Worm (Caenorhabditis elegans) whole organism, early embryonic: ENCODE results near the gene F48G7.9.

Source experiments
- B0310.2 ChIP-seq: sonication (generic microtip); optimal IDR thresholded peaks from 2 replicates; lab custom pipeline; 2016; ENCODE audit warnings: mild to moderate bottlenecking, missing genetic modification characterization, missing compliant biosample characterization
- F13C5.2 ChIP-seq: sonication (generic microtip); optimal IDR thresholded peaks from 2 replicates; lab custom pipeline; 2017; ENCODE audit warnings: mild to moderate bottlenecking, missing genetic modification characterization, inconsistent platforms, missing compliant biosample characterization
- aly-1 ChIP-seq: sonication (generic microtip); optimal IDR thresholded peaks from 2 replicates; lab custom pipeline; 2016; ENCODE audit warnings: missing genetic modification characterization, missing compliant biosample characterization
- ama-1 ChIP-seq: fragments of 150-350 bp; optimal IDR thresholded peaks from 2 replicates; lab custom pipeline; 2014
- ceh-13 ChIP-seq: fragments of 200-800 bp; sonication (Bioruptor generic); optimal IDR thresholded peaks from 2 replicates; lab custom pipeline; 2018; ENCODE audit warnings: mild to moderate bottlenecking, missing genetic modification characterization, missing compliant biosample characterization
- ceh-36 ChIP-seq: sonication (generic microtip); optimal IDR thresholded peaks from 2 replicates; lab custom pipeline; 2016; ENCODE audit warnings: missing genetic modification characterization, inconsistent platforms, missing compliant biosample characterization
- ets-7 ChIP-seq: sonication (generic microtip); optimal IDR thresholded peaks from 2 replicates; lab custom pipeline; 2016; ENCODE audit warnings: missing genotype, missing genetic modification characterization, missing compliant biosample characterization
- flt-1 ChIP-seq: fragments of 200-800 bp; sonication (Bioruptor generic); IDR thresholded peaks from 2 replicates; pipeline ENCODE4 v1.3.6; 2022; ENCODE audit warnings: missing genetic modification characterization, missing compliant biosample characterization
- hmbx-1 ChIP-seq: sonication (generic microtip); optimal IDR thresholded peaks from 2 replicates; lab custom pipeline; 2016; ENCODE audit warnings: mild to moderate bottlenecking, missing genetic modification characterization, missing compliant biosample characterization
- hmg-4 ChIP-seq: fragments of 200-800 bp; sonication (Bioruptor generic); optimal IDR thresholded peaks from 2 replicates; lab custom pipeline; 2018; ENCODE audit warnings: mild to moderate bottlenecking, missing genetic modification characterization, missing compliant biosample characterization
- hnd-1 ChIP-seq: sonication (generic microtip); optimal IDR thresholded peaks from 2 replicates; lab custom pipeline; 2016; ENCODE audit warnings: missing genetic modification characterization, missing compliant biosample characterization
- pes-1 ChIP-seq: fragments of 200-800 bp; sonication (Bioruptor generic); IDR thresholded peaks from 2 replicates; pipeline ENCODE4 v1.3.6; 2022; ENCODE audit warnings: missing genetic modification reagents, missing genetic modification characterization, missing compliant biosample characterization
- scrt-1 ChIP-seq: fragments of 200-800 bp; sonication (Bioruptor generic); IDR thresholded peaks from 2 replicates; pipeline ENCODE4 v1.3.6; 2022; ENCODE audit warnings: missing genetic modification characterization, missing compliant biosample characterization
- sea-1 ChIP-seq: fragments of 200-800 bp; sonication (Bioruptor generic); conservative IDR thresholded peaks from 2 replicates; pipeline ENCODE4 v1.3.6; 2022; ENCODE audit warnings: missing genetic modification characterization, missing compliant biosample characterization
- tbx-11 ChIP-seq: fragments of 200-800 bp; sonication (Bioruptor generic); IDR thresholded peaks from 2 replicates; pipeline ENCODE4 v1.3.6; 2022; ENCODE audit warnings: missing genetic modification characterization, missing compliant biosample characterization
- tbx-37 ChIP-seq: fragments of 200-800 bp; sonication (Bioruptor generic); conservative IDR thresholded peaks from 2 replicates; pipeline ENCODE4 v1.3.6; 2022; ENCODE audit warnings: missing genetic modification reagents, missing genetic modification characterization, missing compliant biosample characterization
- tra-4 ChIP-seq: sonication (generic microtip); optimal IDR thresholded peaks from 2 replicates; lab custom pipeline; 2017; ENCODE audit warnings: missing genetic modification characterization, missing compliant biosample characterization

Gene F48G7.9

DNA sequence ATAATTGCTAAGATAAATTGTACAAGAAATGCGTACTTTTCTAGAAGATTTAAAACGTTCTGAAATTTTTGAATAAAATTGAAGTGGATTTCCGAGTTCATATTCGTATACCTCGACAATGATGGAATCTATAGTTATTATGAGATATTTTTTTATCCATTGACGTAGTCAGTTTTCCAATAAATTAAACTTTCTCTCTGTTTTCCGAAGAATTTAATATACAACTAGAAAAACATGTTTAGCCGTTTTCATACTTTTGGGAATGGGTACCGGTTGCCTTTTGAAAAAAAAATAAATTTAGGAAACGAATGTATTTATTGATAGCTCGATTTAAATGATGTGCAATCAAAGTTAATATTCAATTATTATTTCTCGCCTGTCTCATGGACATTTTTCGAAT, 19.6 kb downstream of the F48G7.9 start, which contains the start of gene srw-109:
srw-109 (minus strand) TSS at position 101 of the 400 bp plus-strand sequence.
- TF ChIP-seq tra-4 (tag; lab: Kevin White, UChicago) (no peak), hmg-4 (GFP tag; lab: Kevin White, UChicago) (no peak), tbx-37 (GFP tag; lab: Robert Waterston, UW) (no peak), hmbx-1 (tag; lab: Kevin White, UChicago) (no peak), F13C5.2 (no peak)

DNA sequence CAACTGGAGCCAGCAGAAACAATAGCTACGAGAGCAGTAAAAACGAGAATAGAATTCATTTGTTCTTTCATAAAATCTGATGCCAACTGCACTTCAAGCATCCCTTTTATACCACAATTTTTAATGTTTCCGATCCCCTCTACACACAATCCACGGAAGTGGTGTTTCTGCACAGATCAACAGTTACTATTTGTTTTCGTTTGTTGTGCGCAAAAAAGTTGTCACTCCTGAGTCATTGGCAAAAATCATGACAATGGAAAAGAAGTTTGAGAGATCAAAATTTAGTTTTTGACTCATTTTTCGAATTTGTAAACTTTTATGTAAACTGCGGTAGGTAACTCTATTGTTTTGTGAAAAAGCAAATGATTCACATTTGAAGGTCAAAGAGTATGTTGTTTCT, 24.3 kb downstream of the F48G7.9 start, which contains the start of gene srlf-37:
srlf-37 (minus strand) TSS at position 101 of the 400 bp plus-strand sequence.
- TF ChIP-seq ceh-36 = no peak
- no peak for TF ChIP-seq ets-7
- no peak for TF ChIP-seq scrt-1
- TF ChIP-seq hmbx-1 (tag; lab: Kevin White, UChicago) = no peak
- no peak for TF ChIP-seq F13C5.2
- TF ChIP-seq flt-1 (GFP tag; lab: Robert Waterston, UW) = no peak
- TF ChIP-seq B0310.2 (tag; lab: Kevin White, UChicago) = no peak
- TF ChIP-seq tra-4 (tag; lab: Kevin White, UChicago) = no peak
- TF ChIP-seq pes-1 (GFP tag; lab: Robert Waterston, UW) = no peak
- no peak for TF ChIP-seq ceh-13 (GFP tag; lab: Kevin White, UChicago)
- no peak for TF ChIP-seq aly-1 (tag; lab: Kevin White, UChicago)
- TF ChIP-seq hnd-1 = no peak
- TF ChIP-seq tbx-11 (GFP tag; lab: Robert Waterston, UW) = no peak
- TF ChIP-seq hmg-4 (GFP tag; lab: Kevin White, UChicago) = no peak

DNA sequence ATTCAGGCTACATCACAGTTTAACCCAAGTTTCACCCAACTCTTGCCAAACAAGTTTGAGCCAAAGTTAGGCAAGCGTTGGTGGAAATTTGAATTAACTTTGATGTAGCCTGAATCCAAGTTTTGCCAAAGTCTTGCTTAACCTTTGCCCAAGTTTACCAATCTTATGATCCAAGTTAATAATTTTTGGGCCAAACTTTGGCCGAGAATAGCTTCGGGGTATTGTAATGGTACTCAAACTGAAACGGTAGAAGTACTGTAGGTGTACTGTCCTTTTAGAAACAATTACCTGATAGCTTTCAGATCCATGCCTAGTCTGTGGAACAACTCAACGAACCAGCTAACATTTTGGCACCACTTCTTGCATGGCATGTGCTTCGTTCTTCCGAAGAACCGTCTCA, 28.2 kb downstream of the F48G7.9 start, which contains the start of gene nhr-251:
nhr-251 (plus strand) TSS at position 301 of the 400 bp plus-strand sequence.
- TF ChIP-seq ceh-13 (GFP tag; lab: Kevin White, UChicago) = no peak
- TF ChIP-seq F13C5.2 = no peak
- TF ChIP-seq B0310.2 (tag; lab: Kevin White, UChicago) = no peak
- no peak for TF ChIP-seq hmg-4 (GFP tag; lab: Kevin White, UChicago)
- no peak for TF ChIP-seq tra-4 (tag; lab: Kevin White, UChicago)
- no peak for TF ChIP-seq tbx-37 (GFP tag; lab: Robert Waterston, UW)
- TF ChIP-seq hmbx-1 (tag; lab: Kevin White, UChicago) = no peak
- no peak for TF ChIP-seq scrt-1
- TF ChIP-seq aly-1 (tag; lab: Kevin White, UChicago) = no peak
- TF ChIP-seq flt-1 (GFP tag; lab: Robert Waterston, UW) = no peak
- TF ChIP-seq hnd-1 = no peak
- TF ChIP-seq ama-1 = no peak
- TF ChIP-seq ceh-36 = no peak
- no peak for TF ChIP-seq pes-1 (GFP tag; lab: Robert Waterston, UW)
- TF ChIP-seq sea-1 = no peak
- no peak for TF ChIP-seq ets-7
- TF ChIP-seq tbx-11 (GFP tag; lab: Robert Waterston, UW) = no peak

DNA sequence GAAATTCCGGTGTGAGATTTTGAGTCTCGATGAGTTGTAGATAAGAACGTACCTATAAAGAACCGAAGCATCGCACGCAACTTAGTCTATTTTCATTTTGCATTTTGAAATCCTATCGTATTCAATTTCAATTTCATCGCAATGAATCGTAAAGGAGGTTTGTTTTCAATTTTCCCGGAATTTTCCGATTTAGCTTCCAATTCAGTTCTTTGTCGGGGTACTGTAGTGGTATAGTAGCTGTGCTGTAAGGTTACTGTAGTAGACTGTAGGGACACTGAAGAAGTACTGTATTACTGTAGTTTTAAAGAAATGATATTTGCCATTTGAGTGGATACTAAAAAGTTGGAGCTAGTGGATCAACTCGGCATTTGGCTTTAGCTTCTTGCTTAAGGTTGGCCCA, 28.6 kb downstream of the F48G7.9 start:
- TF ChIP-seq pes-1 (GFP tag; lab: Robert Waterston, UW) (no peak), sea-1 (no peak), F13C5.2 (no peak), tbx-37 (GFP tag; lab: Robert Waterston, UW) (no peak), hnd-1 (no peak), hmbx-1 (tag; lab: Kevin White, UChicago) (no peak), flt-1 (GFP tag; lab: Robert Waterston, UW) (no peak), tra-4 (tag; lab: Kevin White, UChicago) (no peak), ets-7 (no peak), ama-1 (no peak), ceh-36 (no peak), tbx-11 (GFP tag; lab: Robert Waterston, UW) (no peak), aly-1 (tag; lab: Kevin White, UChicago) (no peak), hmg-4 (GFP tag; lab: Kevin White, UChicago) (no peak)

DNA sequence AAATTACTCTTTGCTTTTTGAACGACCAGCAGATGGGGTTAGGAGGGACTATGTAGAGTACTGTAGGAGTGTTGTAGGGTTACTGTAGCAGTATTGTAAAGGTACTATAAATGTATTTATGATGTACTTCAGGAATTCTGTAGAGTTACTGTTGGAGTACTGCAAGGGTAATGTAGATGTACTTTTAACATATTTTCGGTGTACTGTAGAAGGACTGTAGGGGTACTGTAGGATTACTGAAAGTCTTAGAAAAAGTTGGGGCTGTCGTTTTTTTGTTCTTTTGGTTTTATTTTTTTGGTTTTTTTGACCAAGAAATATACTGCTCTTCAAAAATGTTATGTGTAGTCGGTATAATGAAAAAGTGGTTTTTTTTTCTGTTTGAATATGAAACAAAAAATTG, 29.8 kb downstream of the F48G7.9 start:
- no peak for TF ChIP-seq hmbx-1 (tag; lab: Kevin White, UChicago)
- no peak for TF ChIP-seq tbx-37 (GFP tag; lab: Robert Waterston, UW)
- TF ChIP-seq flt-1 (GFP tag; lab: Robert Waterston, UW) = no peak
- no peak for TF ChIP-seq ets-7
- TF ChIP-seq tbx-11 (GFP tag; lab: Robert Waterston, UW) = no peak
- TF ChIP-seq aly-1 (tag; lab: Kevin White, UChicago) = no peak
- TF ChIP-seq B0310.2 (tag; lab: Kevin White, UChicago) = no peak
- no peak for TF ChIP-seq sea-1
- no peak for TF ChIP-seq ama-1
- no peak for TF ChIP-seq ceh-36

DNA sequence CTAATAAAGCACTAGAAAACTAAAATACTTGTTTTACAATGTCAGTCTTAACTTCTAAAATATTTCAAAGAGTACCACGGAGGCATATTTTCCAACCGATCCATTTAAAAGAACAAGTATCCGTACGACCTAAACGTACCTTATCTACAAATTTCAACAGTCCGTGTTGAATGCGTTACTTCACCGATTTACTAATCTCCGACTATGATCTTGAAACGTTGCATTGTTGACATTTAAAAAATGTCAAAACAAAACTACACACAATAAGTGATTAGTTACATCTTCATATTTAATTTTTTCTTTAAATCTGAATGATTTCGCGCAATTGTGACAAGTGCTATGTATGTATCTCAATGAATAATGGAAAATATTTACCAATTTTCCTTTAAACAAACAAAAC, 30.6 kb downstream of the F48G7.9 start:
- TF ChIP-seq ceh-36 (no peak), tra-4 (tag; lab: Kevin White, UChicago) (no peak), pes-1 (GFP tag; lab: Robert Waterston, UW) (no peak), flt-1 (GFP tag; lab: Robert Waterston, UW) (no peak), hmg-4 (GFP tag; lab: Kevin White, UChicago) (no peak), ets-7 (no peak), hmbx-1 (tag; lab: Kevin White, UChicago) (no peak), B0310.2 (tag; lab: Kevin White, UChicago) (no peak), sea-1 (no peak), aly-1 (tag; lab: Kevin White, UChicago) (no peak), ama-1 (no peak), scrt-1 (no peak)

DNA sequence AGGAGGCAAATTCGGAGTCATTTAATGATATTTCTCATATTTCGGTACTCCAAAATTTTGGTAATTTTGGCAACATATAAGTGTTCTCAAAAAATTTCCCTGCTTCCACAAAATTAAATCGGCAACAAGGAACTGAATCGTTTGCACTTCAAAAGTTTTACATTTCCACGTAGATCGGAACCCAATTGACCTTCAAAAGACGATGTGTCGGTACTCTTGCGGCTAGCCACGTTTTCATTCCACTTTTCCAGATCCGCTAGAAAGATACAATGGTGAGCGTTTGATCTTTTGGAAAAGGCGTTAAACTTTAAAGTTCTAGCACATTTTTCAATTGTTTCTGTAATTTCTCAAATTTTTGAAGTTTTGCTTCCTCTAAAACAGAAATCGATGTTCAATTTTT, 31.5 kb downstream of the F48G7.9 start:
- TF ChIP-seq B0310.2 (tag; lab: Kevin White, UChicago) (no peak), hnd-1 (no peak), ceh-13 (GFP tag; lab: Kevin White, UChicago) (no peak), ama-1 (no peak), tra-4 (tag; lab: Kevin White, UChicago) (no peak)

DNA sequence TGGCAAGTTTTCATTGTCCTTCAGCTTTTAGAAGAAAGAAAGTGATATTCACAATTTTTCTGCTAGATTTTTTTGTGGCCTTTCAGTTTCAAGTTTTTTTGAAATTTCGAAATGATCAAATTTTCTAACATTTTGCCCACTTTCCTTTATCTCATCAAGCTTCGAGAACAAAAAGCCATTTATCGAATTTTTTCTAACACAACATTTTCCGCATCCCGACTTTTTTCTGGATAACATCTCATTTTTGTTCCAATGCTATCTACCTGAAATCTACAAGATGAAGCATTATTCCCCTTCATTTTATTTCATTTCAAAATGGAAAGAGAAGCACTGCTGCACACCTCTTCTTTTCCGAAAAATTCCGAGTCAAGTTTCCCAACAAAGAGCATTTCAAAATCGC, 35.5 kb downstream of the F48G7.9 start, which contains the start of gene ZK488.5:
ZK488.5 (plus strand) TSS at position 301 of the 400 bp plus-strand sequence.
- TF ChIP-seq tra-4 (tag; lab: Kevin White, UChicago) = no peak
- TF ChIP-seq aly-1 (tag; lab: Kevin White, UChicago) = no peak
- TF ChIP-seq tbx-37 (GFP tag; lab: Robert Waterston, UW) = no peak
- TF ChIP-seq hmbx-1 (tag; lab: Kevin White, UChicago) = no peak
- TF ChIP-seq ceh-13 (GFP tag; lab: Kevin White, UChicago) = no peak
- no peak for TF ChIP-seq ama-1
- TF ChIP-seq pes-1 (GFP tag; lab: Robert Waterston, UW) = no peak
- TF ChIP-seq F13C5.2 = no peak
- TF ChIP-seq hmg-4 (GFP tag; lab: Kevin White, UChicago) = no peak
- no peak for TF ChIP-seq tbx-11 (GFP tag; lab: Robert Waterston, UW)
- no peak for TF ChIP-seq B0310.2 (tag; lab: Kevin White, UChicago)
- TF ChIP-seq flt-1 (GFP tag; lab: Robert Waterston, UW) = no peak
- TF ChIP-seq hnd-1 = no peak
- no peak for TF ChIP-seq ets-7
- TF ChIP-seq ceh-36 = no peak
